Fruit fly (Drosophila melanogaster) whole organism, pupa: ENCODE measurements around the gene CG15930.

Experiments used
- CG17806 ChIP-seq: fragments of 200-800 bp; sonication (Bioruptor generic); optimal IDR thresholded peaks from 2 replicates; lab custom pipeline; 2018; ENCODE audit warnings: missing biosample characterization, mild to moderate bottlenecking, missing genetic modification characterization, moderate library complexity
- CG32121 ChIP-seq: fragments of 200-800 bp; sonication (Bioruptor generic); IDR thresholded peaks from 2 replicates; pipeline ENCODE4 v1.3.6; 2022; ENCODE audit warnings: missing biosample characterization, missing genetic modification characterization
- CG34367 ChIP-seq: fragments of 200-800 bp; sonication (Bioruptor generic); optimal IDR thresholded peaks from 2 replicates; lab custom pipeline; 2018; ENCODE audit warnings: missing biosample characterization, mild to moderate bottlenecking, missing genetic modification characterization
- D1 ChIP-seq: fragments of 200-800 bp; sonication (Bioruptor generic); optimal IDR thresholded peaks from 2 replicates; lab custom pipeline; 2018; ENCODE audit warnings: missing biosample characterization, mild to moderate bottlenecking, missing genetic modification characterization, moderate library complexity
- gl ChIP-seq: fragments of 200-800 bp; sonication (Bioruptor generic); optimal IDR thresholded peaks from 2 replicates; lab custom pipeline; 2018; ENCODE audit warnings: missing biosample characterization, mild to moderate bottlenecking, missing genetic modification characterization

DNA sequence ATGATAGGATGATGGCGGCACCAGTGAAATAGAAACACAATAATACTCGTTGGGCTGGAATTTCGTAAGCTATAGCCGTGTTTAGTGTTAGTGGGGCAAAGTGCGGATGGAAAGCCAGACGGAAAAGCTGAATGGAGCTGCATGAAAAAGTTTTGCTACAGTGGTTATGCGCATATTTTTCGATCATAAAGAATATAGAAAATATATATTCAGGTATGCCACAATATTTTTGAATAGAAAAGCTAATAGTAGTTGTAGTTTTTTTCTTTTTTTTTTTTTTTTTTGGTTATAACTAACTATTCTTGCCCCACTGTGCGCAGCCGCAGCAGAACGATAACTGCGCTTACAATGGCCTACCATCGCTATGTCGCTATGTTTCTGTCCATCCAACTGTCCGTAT is 30.6 kb downstream of the CG15930 start:
- TF ChIP-seq CG17806 (tag; lab: Kevin White, UChicago) (no peak), D1 (tag; lab: Kevin White, UChicago) (no peak), CG32121 (no peak), CG34367 (tag; lab: Kevin White, UChicago) (no peak), gl (tag; lab: Kevin White, UChicago) (no peak)
